Fruit fly (Drosophila melanogaster) whole organism, adult: ENCODE data around the gene SNF4Agamma.

Source experiments
- CG1620 ChIP-seq: fragments of 200-800 bp; sonication (Bioruptor generic); optimal IDR thresholded peaks from 2 replicates; lab custom pipeline; 2016; ENCODE audit warnings: missing biosample characterization, missing genetic modification characterization
- CG5204 ChIP-seq: fragments of 200-800 bp; sonication (Bioruptor generic); optimal IDR thresholded peaks from 2 replicates; lab custom pipeline; 2016; ENCODE audit warnings: missing biosample characterization, missing genetic modification characterization
- Hr96 ChIP-seq: fragments of 200-800 bp; sonication (Bioruptor generic); optimal IDR thresholded peaks from 2 replicates; lab custom pipeline; 2016; ENCODE audit warnings: missing biosample characterization, missing genetic modification characterization

dm6 chr3R:21188540-21189276, 48.2 kb downstream of the SNF4Agamma start:
- TF ChIP-seq CG1620 (GFP tag; lab: Kevin White, UChicago) (peak; percentile 42), CG5204 (no peak), Hr96 (GFP tag; lab: Kevin White, UChicago) (peak; percentile 24)
